Fruit fly (Drosophila melanogaster) whole organism, embryonic: ENCODE results near the gene CG2685.
A peak's percentile ranks its signal among the peaks of the same experiment; 100 is the strongest.

ENCODE experiments used
- Atf3 ChIP-seq: fragments of 200-800 bp; sonication (Bioruptor generic); optimal IDR thresholded peaks from 3 replicates; lab custom pipeline; 2016; ENCODE audit warnings: missing biosample characterization, missing genetic modification characterization
- BEAF-32 ChIP-seq: fragments of 200-800 bp; sonication (Bioruptor generic); optimal IDR thresholded peaks from 3 replicates; lab custom pipeline; 2017; ENCODE audit warnings: missing biosample characterization, missing genetic modification characterization, mild to moderate bottlenecking, moderate library complexity, missing genetic modification reagents
- CG10147 ChIP-seq: fragments of 200-800 bp; sonication (Bioruptor generic); optimal IDR thresholded peaks from 2 replicates; lab custom pipeline; 2019; ENCODE audit warnings: missing biosample characterization, mild to moderate bottlenecking, missing genetic modification characterization, moderate library complexity
- CG10321 ChIP-seq: fragments of 200-800 bp; sonication (Bioruptor generic); IDR thresholded peaks from 2 replicates; pipeline ENCODE4 v1.3.6; 2022; ENCODE audit warnings: missing biosample characterization, missing genetic modification characterization
- CG10565 ChIP-seq: fragments of 200-800 bp; sonication (Bioruptor generic); optimal IDR thresholded peaks from 3 replicates; lab custom pipeline; 2016; ENCODE audit warnings: missing biosample characterization, mild to moderate bottlenecking, missing genetic modification characterization
- CG11560 ChIP-seq: fragments of 200-800 bp; sonication (Bioruptor generic); IDR thresholded peaks from 3 replicates; pipeline ENCODE4 v1.3.6; 2022; ENCODE audit warnings: missing biosample characterization, missing genetic modification characterization
- CG12942 ChIP-seq: fragments of 200-800 bp; sonication (Bioruptor generic); optimal IDR thresholded peaks from 3 replicates; lab custom pipeline; 2016; ENCODE audit warnings: missing biosample characterization, missing genetic modification characterization
- CG15514 ChIP-seq: fragments of 200-800 bp; sonication (Bioruptor generic); optimal IDR thresholded peaks from 3 replicates; lab custom pipeline; 2017; ENCODE audit warnings: missing biosample characterization, missing genetic modification characterization, mild to moderate bottlenecking, moderate library complexity, missing genetic modification reagents
- CG15601 ChIP-seq: fragments of 200-800 bp; sonication (Bioruptor generic); optimal IDR thresholded peaks from 3 replicates; lab custom pipeline; 2019; ENCODE audit warnings: missing biosample characterization, mild to moderate bottlenecking, missing genetic modification characterization, moderate library complexity
- CG15696 ChIP-seq: fragments of 200-800 bp; sonication (Bioruptor generic); optimal IDR thresholded peaks from 2 replicates; lab custom pipeline; 2019; ENCODE audit warnings: missing biosample characterization, mild to moderate bottlenecking, missing genetic modification characterization, moderate library complexity
- CG1603 ChIP-seq: fragments of 200-800 bp; sonication (Bioruptor generic); optimal IDR thresholded peaks from 2 replicates; lab custom pipeline; 2019; ENCODE audit warnings: missing biosample characterization, mild to moderate bottlenecking, missing genetic modification characterization, moderate library complexity
- CG2678 ChIP-seq: fragments of 200-800 bp; sonication (Bioruptor generic); optimal IDR thresholded peaks from 3 replicates; lab custom pipeline; 2019; ENCODE audit warnings: missing biosample characterization, mild to moderate bottlenecking, missing genetic modification characterization, moderate library complexity
- CG2875 ChIP-seq: fragments of 200-800 bp; sonication (Bioruptor generic); optimal IDR thresholded peaks from 2 replicates; lab custom pipeline; 2017; ENCODE audit warnings: missing biosample characterization, mild to moderate bottlenecking, missing genetic modification characterization, missing genetic modification reagents
- CG30403 ChIP-seq: fragments of 200-800 bp; sonication (Bioruptor generic); optimal IDR thresholded peaks from 3 replicates; lab custom pipeline; 2016; ENCODE audit warnings: missing biosample characterization, missing genetic modification characterization
- CG31441 ChIP-seq: fragments of 200-800 bp; sonication (Bioruptor generic); IDR thresholded peaks from 2 replicates; pipeline ENCODE4 v1.3.6; 2022; ENCODE audit warnings: missing biosample characterization, missing genetic modification characterization
- CG6254 ChIP-seq: fragments of 200-800 bp; sonication (Bioruptor generic); optimal IDR thresholded peaks from 3 replicates; lab custom pipeline; 2017; ENCODE audit warnings: mild to moderate bottlenecking, missing biosample characterization, missing genetic modification reagents, missing genetic modification characterization
- CG8290 ChIP-seq, 3 experiments: fragments of 200-800 bp; sonication (Bioruptor generic); optimal IDR thresholded peaks; 2 replicates each; lab custom pipeline; 2016 to 2019; ENCODE audit warnings: missing biosample characterization in 3 of 3, missing genetic modification characterization in 3 of 3, mild to moderate bottlenecking in 2 of 3, moderate library complexity in 1 of 3
- CG8944 ChIP-seq: fragments of 200-800 bp; sonication (Bioruptor generic); optimal IDR thresholded peaks from 3 replicates; lab custom pipeline; 2016; ENCODE audit warnings: missing biosample characterization, missing genetic modification characterization
- CG9932 ChIP-seq: fragments of 200-800 bp; sonication (Bioruptor generic); IDR thresholded peaks from 2 replicates; pipeline ENCODE4 v1.3.6; 2022; ENCODE audit warnings: missing biosample characterization, missing genetic modification characterization
- D19A ChIP-seq: fragments of 200-800 bp; optimal IDR thresholded peaks from 3 replicates; lab custom pipeline; 2019; ENCODE audit warnings: missing biosample characterization, mild to moderate bottlenecking, missing genetic modification characterization, moderate library complexity
- Deaf1 ChIP-seq: fragments of 200-800 bp; optimal IDR thresholded peaks from 3 replicates; lab custom pipeline; 2019; ENCODE audit warnings: missing biosample characterization, mild to moderate bottlenecking, missing genetic modification characterization, moderate library complexity
- Dek ChIP-seq: fragments of 200-800 bp; sonication (Bioruptor generic); optimal IDR thresholded peaks from 3 replicates; lab custom pipeline; 2019; ENCODE audit warnings: missing biosample characterization, mild to moderate bottlenecking, missing genetic modification characterization, moderate library complexity
- Doc3 ChIP-seq: fragments of 200-800 bp; sonication (Bioruptor generic); IDR thresholded peaks from 3 replicates; pipeline ENCODE4 v1.3.6; 2022; ENCODE audit warnings: missing biosample characterization, missing genetic modification characterization; ENCODE audit not compliant: partially characterized antibody
- Dref ChIP-seq: fragments of 200-800 bp; sonication (Bioruptor generic); IDR thresholded peaks from 2 replicates; pipeline ENCODE4 v1.3.6; 2022; ENCODE audit warnings: missing biosample characterization, missing genetic modification characterization
- ERR ChIP-seq: fragments of 200-800 bp; sonication (Bioruptor generic); optimal IDR thresholded peaks from 2 replicates; lab custom pipeline; 2016; ENCODE audit warnings: missing biosample characterization, missing genetic modification characterization
- Ets97D ChIP-seq: fragments of 200-800 bp; sonication (Bioruptor generic); optimal IDR thresholded peaks from 3 replicates; lab custom pipeline; 2016; ENCODE audit warnings: missing biosample characterization, missing genetic modification characterization
- HLH4C ChIP-seq: fragments of 200-800 bp; sonication (Bioruptor generic); IDR thresholded peaks from 3 replicates; pipeline ENCODE4 v1.3.6; 2022; ENCODE audit warnings: missing biosample characterization, missing genetic modification characterization; ENCODE audit not compliant: partially characterized antibody
- MBD-R2 ChIP-seq: fragments of 200-800 bp; sonication (Bioruptor generic); IDR thresholded peaks from 2 replicates; pipeline ENCODE4 v1.3.6; 2022; ENCODE audit warnings: missing biosample characterization, missing genetic modification characterization
- MESR4 ChIP-seq: fragments of 200-800 bp; sonication (Bioruptor generic); optimal IDR thresholded peaks from 2 replicates; lab custom pipeline; 2018; ENCODE audit warnings: missing biosample characterization, mild to moderate bottlenecking, missing genetic modification characterization, moderate library complexity
- Med ChIP-seq: fragments of 200-800 bp; sonication (Bioruptor generic); peaks from one replicate; lab custom pipeline; 2016; ENCODE audit warnings: missing biosample characterization, missing genetic modification characterization, mild to moderate bottlenecking, inconsistent platforms, moderate library complexity
- Myb ChIP-seq: fragments of 200-800 bp; sonication (Bioruptor generic); optimal IDR thresholded peaks from 2 replicates; lab custom pipeline; 2016; ENCODE audit warnings: missing biosample characterization, missing genetic modification characterization
- Scr ChIP-seq: fragments of 200-800 bp; sonication (Bioruptor generic); IDR thresholded peaks from 2 replicates; pipeline ENCODE4 v1.3.6; 2022; ENCODE audit warnings: missing biosample characterization, missing genetic modification characterization; ENCODE audit not compliant: partially characterized antibody
- Sry-β ChIP-seq: fragments of 200-800 bp; sonication (Bioruptor generic); optimal IDR thresholded peaks from 2 replicates; lab custom pipeline; 2018; ENCODE audit warnings: missing biosample characterization, mild to moderate bottlenecking, missing genetic modification characterization, moderate library complexity
- al ChIP-seq: fragments of 200-800 bp; sonication (Bioruptor generic); IDR thresholded peaks from 2 replicates; pipeline ENCODE4 v1.3.6; 2022; ENCODE audit warnings: missing biosample characterization, missing genetic modification characterization
- amos ChIP-seq: fragments of 200-800 bp; sonication (Bioruptor generic); IDR thresholded peaks from 2 replicates; pipeline ENCODE4 v1.3.6; 2022; ENCODE audit warnings: missing biosample characterization, missing genetic modification characterization; ENCODE audit not compliant: partially characterized antibody
- bowl ChIP-seq: fragments of 200-800 bp; sonication (Bioruptor generic); IDR thresholded peaks from 2 replicates; pipeline ENCODE4 v1.3.6; 2022; ENCODE audit warnings: missing biosample characterization, missing genetic modification characterization
- crol ChIP-seq: fragments of 200-800 bp; sonication (Bioruptor generic); IDR thresholded peaks from 2 replicates; pipeline ENCODE4 v1.3.6; 2022; ENCODE audit warnings: missing biosample characterization, missing genetic modification characterization
- org-1 ChIP-seq: fragments of 200-800 bp; sonication (Bioruptor generic); optimal IDR thresholded peaks from 2 replicates; lab custom pipeline; 2017; ENCODE audit warnings: missing biosample characterization, missing genetic modification characterization
- prd ChIP-seq, 3 experiments: fragments of >200 bp in 2 of 3; fragments of 200-800 bp in 1 of 3; sonication (Bioruptor generic) in 1 of 3; optimal IDR thresholded peaks in 2 of 3; IDR thresholded peaks in 1 of 3; 2 replicates in 2 of 3; 3 replicates in 1 of 3; pipeline versions ENCODE4 v1.3.6 to Lab custom; 2017 to 2022; ENCODE audit warnings: missing biosample characterization in 1 of 3, missing genetic modification characterization in 1 of 3
- pzg ChIP-seq: fragments of 200-800 bp; sonication (Bioruptor generic); optimal IDR thresholded peaks from 3 replicates; lab custom pipeline; 2018; ENCODE audit warnings: missing biosample characterization, mild to moderate bottlenecking, missing genetic modification characterization, moderate library complexity
- seq ChIP-seq: fragments of 200-800 bp; sonication (Bioruptor generic); IDR thresholded peaks from 2 replicates; pipeline ENCODE4 v1.3.6; 2022; ENCODE audit warnings: missing biosample characterization, missing genetic modification characterization
- slbo ChIP-seq: fragments of 200-800 bp; sonication (Bioruptor generic); IDR thresholded peaks from 2 replicates; pipeline ENCODE4 v1.3.6; 2022; ENCODE audit warnings: missing biosample characterization, missing genetic modification characterization
- sna ChIP-seq: fragments of 200-800 bp; sonication (Bioruptor generic); IDR thresholded peaks from 2 replicates; pipeline ENCODE4 v1.3.6; 2022; ENCODE audit warnings: missing biosample characterization, missing genetic modification characterization; ENCODE audit not compliant: partially characterized antibody
- stwl ChIP-seq: fragments of 200-800 bp; sonication (Bioruptor generic); optimal IDR thresholded peaks from 3 replicates; lab custom pipeline; 2018; ENCODE audit warnings: missing biosample characterization, mild to moderate bottlenecking, missing genetic modification characterization, moderate library complexity

Gene CG2685

dm6 chrX:2707377-2708090 lies 6.2 kb downstream of the CG2685 start, which contains the start of gene CG2680:
Gene CG2680, minus strand, starts transcription at chrX:2707427.
- TF ChIP-seq ERR (GFP tag; lab: Kevin White, UChicago) (peak; percentile 39), Med (GFP tag; lab: Kevin White, UChicago) (peak; percentile 64), D19A (tag; lab: Kevin White, UChicago) (no peak), Deaf1 (tag; lab: Kevin White, UChicago) (peak; percentile 33), CG31441 (0 out of 2 replicates have a peak, but pooled peaks have one; percentile 4), Ets97D (GFP tag; lab: Kevin White, UChicago) (peak; percentile 41), CG11560 (tag; lab: Robert Waterston, UW) (no peak), CG15601 (tag; lab: Kevin White, UChicago) (peak; percentile 55), stwl (tag; lab: Kevin White, UChicago) (peak; percentile 3), crol (GFP tag; lab: Robert Waterston, UW) (0 out of 2 replicates have a peak, but pooled peaks have one; percentile 34), CG15514 (GFP tag; lab: Kevin White, UChicago) (peak; percentile 98)

- TF ChIP-seq org-1 (no peak), CG8944 (no peak), CG10147 (GFP tag; lab: Kevin White, UChicago) (no peak), pzg (GFP tag; lab: Kevin White, UChicago) (peak; percentile 4), Myb (GFP tag; lab: Kevin White, UChicago) (peak; percentile 3), CG31441 (no peak), amos (peak; percentile 45), al (no peak), BEAF-32 (GFP tag; lab: Kevin White, UChicago) (peak; percentile 60), Dref (peak; percentile 62), CG30403 (no peak), Atf3 (no peak), MESR4 (GFP tag; lab: Kevin White, UChicago) (peak; percentile 56), CG2875 (GFP tag; lab: Kevin White, UChicago) (no peak), CG9932 (GFP tag; lab: Robert Waterston, UW) (no peak), Doc3 (GFP tag; lab: Robert Waterston, UW) (0 out of 3 replicates have a peak, but pooled peaks have one; percentile 20), CG10565 (GFP tag; lab: Kevin White, UChicago) (no peak), CG2678 (tag; lab: Kevin White, UChicago) (no peak), prd (optimal IDR thresholded peaks at IDR 0.05; lab: Kevin White, UChicago) (no peak), prd (GFP tag; IDR thresholded peaks at IDR 0.05; lab: Robert Waterston, UW) (0 out of 3 replicates have a peak, but pooled peaks have one; percentile 30), CG10321 (no peak), bowl (GFP tag; lab: Robert Waterston, UW) (no peak), Dek (tag; lab: Kevin White, UChicago) (no peak), Sry-β (GFP tag; lab: Kevin White, UChicago) (peak; percentile 87), HLH4C (0 out of 3 replicates have a peak, but pooled peaks have one; percentile 16), CG12942 (GFP tag; lab: Kevin White, UChicago) (no peak), sna (peak; percentile 17; the same call in 1 of the 2 replicates), CG6254 (GFP tag; lab: Kevin White, UChicago) (no peak), Scr (GFP tag; lab: Robert Waterston, UW) (0 out of 2 replicates have a peak, but pooled peaks have one; percentile 21), seq (GFP tag; lab: Robert Waterston, UW) (no peak), CG8290 (GFP tag; optimal IDR thresholded peaks at IDR 0.05; lab: Kevin White, UChicago) (no peak), CG8290 (tag; optimal IDR thresholded peaks at IDR 0.05; lab: Kevin White, UChicago) (peak in 1 of 2 experiments; percentile 15), slbo (GFP tag; lab: Robert Waterston, UW) (0 out of 2 replicates have a peak, but pooled peaks have one; percentile 3), MBD-R2 (peak; percentile 44; the same call in 1 of the 2 replicates), CG1603 (tag; lab: Kevin White, UChicago) (peak; percentile 5), CG15696 (no peak)
Measured at dm6 chrX:2704134-2704773, 9.5 kb downstream of the CG2685 start, which contains the start of gene eIF2Bbeta. Gene eIF2Bbeta, plus strand, starts transcription at chrX:2704571.
